Fruit fly (Drosophila melanogaster): ENCODE measurements around the gene KrT95D.

The KrT95D gene

dm6 chr3R:24050690-24051440 is 19.2 kb upstream of the KrT95D start, which contains the start of the genes Atg6 and Pisd:
Gene Atg6 (minus strand): TSS chr3R:24050782.
Gene Pisd (plus strand): TSS chr3R:24050783.
- TF ChIP-seq CG5204 (GFP tag; optimal IDR thresholded peaks at IDR 0.05) (no peak), ovo (GFP tag; optimal IDR thresholded peaks at IDR 0.05) (peak; percentile 24), bab1 (GFP tag; optimal IDR thresholded peaks at IDR 0.05) (peak; percentile 63), CG12768 (GFP tag; optimal IDR thresholded peaks at IDR 0.05) (peak; percentile 35), toe (GFP tag; optimal IDR thresholded peaks at IDR 0.05) (no peak), tj (GFP tag; optimal IDR thresholded peaks at IDR 0.05) (peak; percentile 34), Hr96 (GFP tag; optimal IDR thresholded peaks at IDR 0.05) (peak; percentile 57), CG11617 (GFP tag; optimal IDR thresholded peaks at IDR 0.05) (peak; percentile 53), CG7045 (GFP tag; optimal IDR thresholded peaks at IDR 0.05) (peak; percentile 18), cic (GFP tag; optimal IDR thresholded peaks at IDR 0.05) (peak; percentile 61), Crg-1 (GFP tag; optimal IDR thresholded peaks at IDR 0.05) (peak; percentile 24), pad (GFP tag; optimal IDR thresholded peaks at IDR 0.05) (peak; percentile 41), CG33017 (tag; optimal IDR thresholded peaks at IDR 0.05) (no peak), CG1620 (GFP tag; optimal IDR thresholded peaks at IDR 0.05) (peak; percentile 1), CG14711 (tag; optimal IDR thresholded peaks at IDR 0.05) (peak; percentile 90), CG7101 (tag; optimal IDR thresholded peaks at IDR 0.05) (peak; percentile 8), Clk (GFP tag; optimal IDR thresholded peaks at IDR 0.05) (no peak), Mnt (GFP tag; optimal IDR thresholded peaks at IDR 0.05) (peak; percentile 62), cnc (optimal IDR thresholded peaks at IDR 0.05) (no peak), kay (GFP tag; ENCODE audit: borderline replicate concordance) (no peak)

- TF ChIP-seq CG33017 (tag; optimal IDR thresholded peaks at IDR 0.05) (peak; percentile 39), CG12768 (GFP tag; optimal IDR thresholded peaks at IDR 0.05) (peak; percentile 6), CG11617 (GFP tag; optimal IDR thresholded peaks at IDR 0.05) (peak; percentile 44), cic (GFP tag; optimal IDR thresholded peaks at IDR 0.05) (peak; percentile 34), CG14711 (tag; optimal IDR thresholded peaks at IDR 0.05) (peak; percentile 100), bab1 (GFP tag; optimal IDR thresholded peaks at IDR 0.05) (peak; percentile 44), Crg-1 (GFP tag; optimal IDR thresholded peaks at IDR 0.05) (no peak), Clk (GFP tag; optimal IDR thresholded peaks at IDR 0.05) (no peak), CG7101 (tag; optimal IDR thresholded peaks at IDR 0.05) (peak; percentile 60), toe (GFP tag; optimal IDR thresholded peaks at IDR 0.05) (no peak), Mnt (GFP tag; optimal IDR thresholded peaks at IDR 0.05) (peak; percentile 80), pad (GFP tag; optimal IDR thresholded peaks at IDR 0.05) (no peak), CG1620 (GFP tag; optimal IDR thresholded peaks at IDR 0.05) (peak; percentile 21), ovo (GFP tag; optimal IDR thresholded peaks at IDR 0.05) (no peak), CG7045 (GFP tag; optimal IDR thresholded peaks at IDR 0.05) (peak; percentile 59), tj (GFP tag; optimal IDR thresholded peaks at IDR 0.05) (peak; percentile 93)
These were observed 16.4 kb upstream of the KrT95D start, which contains the start of gene Rox8 for dm6 chr3R:24047998-24048511. Gene Rox8 (minus strand): TSS chr3R:24048265.

- TF ChIP-seq CG12768 (GFP tag; optimal IDR thresholded peaks at IDR 0.05) (peak; percentile 77), Mnt (GFP tag; optimal IDR thresholded peaks at IDR 0.05) (peak; percentile 61), CG14711 (tag; optimal IDR thresholded peaks at IDR 0.05) (no peak), kay (GFP tag; ENCODE audit: borderline replicate concordance) (peak; percentile 71), cic (GFP tag; optimal IDR thresholded peaks at IDR 0.05) (peak; percentile 82), pad (GFP tag; optimal IDR thresholded peaks at IDR 0.05) (peak; percentile 82), Hr96 (GFP tag; optimal IDR thresholded peaks at IDR 0.05) (no peak), tj (GFP tag; optimal IDR thresholded peaks at IDR 0.05) (no peak), CG7101 (tag; optimal IDR thresholded peaks at IDR 0.05) (no peak), ovo (GFP tag; optimal IDR thresholded peaks at IDR 0.05) (no peak), cnc (optimal IDR thresholded peaks at IDR 0.05) (no peak), toe (GFP tag; optimal IDR thresholded peaks at IDR 0.05) (no peak), CG1620 (GFP tag; optimal IDR thresholded peaks at IDR 0.05) (no peak), CG33017 (tag; optimal IDR thresholded peaks at IDR 0.05) (peak; percentile 61), CG5204 (GFP tag; optimal IDR thresholded peaks at IDR 0.05) (no peak), bab1 (GFP tag; optimal IDR thresholded peaks at IDR 0.05) (no peak), CG11617 (GFP tag; optimal IDR thresholded peaks at IDR 0.05) (peak; percentile 45), Clk (GFP tag; optimal IDR thresholded peaks at IDR 0.05) (no peak), Crg-1 (GFP tag; optimal IDR thresholded peaks at IDR 0.05) (no peak), CG7045 (GFP tag; optimal IDR thresholded peaks at IDR 0.05) (no peak)
These were observed 15.8 kb upstream of the KrT95D start, which contains the start of gene CG5986 for dm6 chr3R:24047226-24047976. Gene CG5986 (plus strand): TSS chr3R:24047790.

dm6 chr3R:24046580-24047225 is 15.1 kb upstream of the KrT95D start:
- TF ChIP-seq Mnt (GFP tag; optimal IDR thresholded peaks at IDR 0.05) (peak; percentile 3), ovo (GFP tag; optimal IDR thresholded peaks at IDR 0.05) (no peak), Clk (GFP tag; optimal IDR thresholded peaks at IDR 0.05) (peak; percentile 4), Crg-1 (GFP tag; optimal IDR thresholded peaks at IDR 0.05) (peak; percentile 39), tj (GFP tag; optimal IDR thresholded peaks at IDR 0.05) (peak; percentile 76), toe (GFP tag; optimal IDR thresholded peaks at IDR 0.05) (no peak), pad (GFP tag; optimal IDR thresholded peaks at IDR 0.05) (peak; percentile 91)
